Worm (Caenorhabditis elegans) whole organism, midembryonic: ENCODE measurements around the gene crb-3.

Experiments used
- T22C8.4 ChIP-seq: fragments of 200-800 bp; sonication (Bioruptor generic); IDR thresholded peaks from 2 replicates; pipeline ENCODE4 v1.3.6; 2022; ENCODE audit warnings: missing genetic modification characterization, missing compliant biosample characterization
- cog-1 ChIP-seq: sonication (generic microtip); optimal IDR thresholded peaks from 2 replicates; lab custom pipeline; 2016; ENCODE audit warnings: missing genetic modification characterization, missing compliant biosample characterization
- flt-1 ChIP-seq: fragments of 200-800 bp; sonication (Bioruptor generic); IDR thresholded peaks from 2 replicates; pipeline ENCODE4 v1.3.6; 2022; ENCODE audit warnings: missing genetic modification characterization, missing compliant biosample characterization
- klf-2 ChIP-seq: fragments of 200-800 bp; sonication (Bioruptor generic); conservative IDR thresholded peaks from 2 replicates; pipeline ENCODE4 v1.3.6; 2022; ENCODE audit warnings: missing genetic modification reagents, missing genetic modification characterization, missing compliant biosample characterization
- med-1 ChIP-seq: sonication (generic microtip); optimal IDR thresholded peaks from 2 replicates; lab custom pipeline; 2017; ENCODE audit warnings: missing genetic modification characterization, mild to moderate bottlenecking, missing compliant biosample characterization, antibody characterized with exemption, missing genetic modification reagents; ENCODE audit not compliant: insufficient read depth
- ref-1 ChIP-seq: fragments of 200-800 bp; sonication (Bioruptor generic); conservative IDR thresholded peaks from 2 replicates; pipeline ENCODE4 v1.3.6; 2022; ENCODE audit warnings: missing genetic modification reagents, missing genetic modification characterization, missing compliant biosample characterization
- tab-1 ChIP-seq: fragments of 200-800 bp; sonication (Bioruptor generic); IDR thresholded peaks from 2 replicates; pipeline ENCODE4 v1.3.6; 2022; ENCODE audit warnings: missing genetic modification characterization, missing compliant biosample characterization
- ztf-23 ChIP-seq: fragments of 200-800 bp; sonication (Bioruptor generic); IDR thresholded peaks from 2 replicates; pipeline ENCODE4 v1.3.6; 2022; ENCODE audit warnings: missing genetic modification reagents, missing genetic modification characterization, missing compliant biosample characterization
- ztf-29 ChIP-seq: fragments of 200-800 bp; sonication (Bioruptor generic); IDR thresholded peaks from 2 replicates; pipeline ENCODE4 v1.3.6; 2022; ENCODE audit warnings: missing genetic modification reagents, missing genetic modification characterization, missing compliant biosample characterization

crb-3 gene

ce11 chrX:9231556-9231955, 28.0 kb downstream of the crb-3 start:
- TF ChIP-seq ztf-29 (GFP tag; lab: Robert Waterston, UW): no peak
- no peak for TF ChIP-seq cog-1 (tag; lab: Kevin White, UChicago)
- TF ChIP-seq ztf-23 (GFP tag; lab: Robert Waterston, UW): no peak
- no peak for TF ChIP-seq med-1
- TF ChIP-seq klf-2 (GFP tag; lab: Robert Waterston, UW): no peak
- TF ChIP-seq tab-1 (GFP tag; lab: Robert Waterston, UW): no peak
- TF ChIP-seq flt-1 (GFP tag; lab: Robert Waterston, UW): no peak
- TF ChIP-seq T22C8.4 (GFP tag; lab: Robert Waterston, UW): no peak
- TF ChIP-seq ref-1 (GFP tag; lab: Robert Waterston, UW): no peak

- no peak for TF ChIP-seq klf-2 (GFP tag; lab: Robert Waterston, UW)
- TF ChIP-seq tab-1 (GFP tag; lab: Robert Waterston, UW): no peak
- no peak for TF ChIP-seq flt-1 (GFP tag; lab: Robert Waterston, UW)
- no peak for TF ChIP-seq ztf-29 (GFP tag; lab: Robert Waterston, UW)
- no peak for TF ChIP-seq T22C8.4 (GFP tag; lab: Robert Waterston, UW)
- TF ChIP-seq cog-1 (tag; lab: Kevin White, UChicago): no peak
- no peak for TF ChIP-seq ref-1 (GFP tag; lab: Robert Waterston, UW)
- TF ChIP-seq ztf-23 (GFP tag; lab: Robert Waterston, UW): no peak
These were observed 28.5 kb downstream of the crb-3 start, which contains the start of gene vav-1 for ce11 chrX:9232037-9232436. TSS of gene vav-1 (minus strand) at chrX:9232137.

- TF ChIP-seq ztf-23 (GFP tag; lab: Robert Waterston, UW): no peak
- TF ChIP-seq T22C8.4 (GFP tag; lab: Robert Waterston, UW): no peak
These were observed 30.2 kb downstream of the crb-3 start for ce11 chrX:9233805-9234204.

- TF ChIP-seq flt-1 (GFP tag; lab: Robert Waterston, UW) (no peak), T22C8.4 (GFP tag; lab: Robert Waterston, UW) (no peak), ztf-23 (GFP tag; lab: Robert Waterston, UW) (no peak), ref-1 (GFP tag; lab: Robert Waterston, UW) (no peak), med-1 (no peak), klf-2 (GFP tag; lab: Robert Waterston, UW) (no peak), cog-1 (tag; lab: Kevin White, UChicago) (no peak), ztf-29 (GFP tag; lab: Robert Waterston, UW) (no peak), tab-1 (GFP tag; lab: Robert Waterston, UW) (no peak)
These were observed 30.9 kb downstream of the crb-3 start, which contains the start of gene col-175 for ce11 chrX:9234518-9234917. TSS of gene col-175 (minus strand) at chrX:9234618.

ce11 chrX:9237708-9238107, 34.1 kb downstream of the crb-3 start:
- TF ChIP-seq cog-1 (tag; lab: Kevin White, UChicago) (no peak), flt-1 (GFP tag; lab: Robert Waterston, UW) (no peak), tab-1 (GFP tag; lab: Robert Waterston, UW) (no peak), ztf-23 (GFP tag; lab: Robert Waterston, UW) (0 out of 2 replicates have a peak, but pooled peaks have one; percentile 27)

- TF ChIP-seq klf-2 (GFP tag; lab: Robert Waterston, UW) (no peak), flt-1 (GFP tag; lab: Robert Waterston, UW) (no peak; the same call in 1 of the 2 replicates), T22C8.4 (GFP tag; lab: Robert Waterston, UW) (no peak), cog-1 (tag; lab: Kevin White, UChicago) (no peak), med-1 (no peak), ztf-23 (GFP tag; lab: Robert Waterston, UW) (no peak), ztf-29 (GFP tag; lab: Robert Waterston, UW) (no peak), ref-1 (GFP tag; lab: Robert Waterston, UW) (no peak), tab-1 (GFP tag; lab: Robert Waterston, UW) (no peak)
These were observed 35.1 kb downstream of the crb-3 start for ce11 chrX:9238692-9239091.

ce11 chrX:9242123-9242522, 38.6 kb downstream of the crb-3 start, which contains the start of gene lgc-4:
TSS of gene lgc-4 (minus strand) at chrX:9242223.
- TF ChIP-seq flt-1 (GFP tag; lab: Robert Waterston, UW): no peak
- TF ChIP-seq ztf-29 (GFP tag; lab: Robert Waterston, UW): no peak
- TF ChIP-seq ztf-23 (GFP tag; lab: Robert Waterston, UW): no peak

ce11 chrX:9243257-9243656, 39.7 kb downstream of the crb-3 start, which contains the start of gene gpa-12:
TSS of gene gpa-12 (plus strand) at chrX:9243557.
- no peak for TF ChIP-seq med-1
- no peak for TF ChIP-seq ref-1 (GFP tag; lab: Robert Waterston, UW)
- no peak for TF ChIP-seq flt-1 (GFP tag; lab: Robert Waterston, UW)
- no peak for TF ChIP-seq tab-1 (GFP tag; lab: Robert Waterston, UW)

- TF ChIP-seq tab-1 (GFP tag; lab: Robert Waterston, UW) (no peak), ref-1 (GFP tag; lab: Robert Waterston, UW) (no peak), ztf-23 (GFP tag; lab: Robert Waterston, UW) (no peak), T22C8.4 (GFP tag; lab: Robert Waterston, UW) (no peak), cog-1 (tag; lab: Kevin White, UChicago) (no peak), flt-1 (GFP tag; lab: Robert Waterston, UW) (no peak)
These were observed 43.1 kb downstream of the crb-3 start for ce11 chrX:9246625-9247024.

ce11 chrX:9248083-9248805, 44.7 kb downstream of the crb-3 start:
- TF ChIP-seq flt-1 (GFP tag; lab: Robert Waterston, UW) (no peak), klf-2 (GFP tag; lab: Robert Waterston, UW) (no peak), med-1 (no peak), tab-1 (GFP tag; lab: Robert Waterston, UW) (no peak), ref-1 (GFP tag; lab: Robert Waterston, UW) (no peak), ztf-29 (GFP tag; lab: Robert Waterston, UW) (no peak), ztf-23 (GFP tag; lab: Robert Waterston, UW) (no peak), cog-1 (tag; lab: Kevin White, UChicago) (no peak), T22C8.4 (GFP tag; lab: Robert Waterston, UW) (no peak)
